Worm (Caenorhabditis elegans) whole organism, L1 larva: ENCODE measurements around the gene pbs-3.

ENCODE experiments used
- Y116A8C.19 ChIP-seq: sonication (generic microtip); optimal IDR thresholded peaks from 2 replicates; lab custom pipeline; 2016; ENCODE audit warnings: missing compliant biosample characterization, missing genetic modification characterization, borderline replicate concordance
- blmp-1 ChIP-seq: fragments of 150-350 bp; optimal IDR thresholded peaks from 2 replicates; lab custom pipeline; 2014; ENCODE audit warnings: missing biosample characterization, missing genetic modification characterization
- lin-13 ChIP-seq: fragments of 150-350 bp; optimal IDR thresholded peaks from 2 replicates; lab custom pipeline; 2014; ENCODE audit warnings: missing biosample characterization, missing genetic modification reagents, missing genetic modification characterization
- mdl-1 ChIP-seq, 2 experiments: fragments of 150-350 bp; optimal IDR thresholded peaks; 2 replicates each; lab custom pipeline; 2014 to 2017; ENCODE audit warnings: missing biosample characterization in 2 of 2, missing genetic modification characterization in 2 of 2, inconsistent platforms in 1 of 2
- nhr-237 ChIP-seq: fragments of 150-350 bp; optimal IDR thresholded peaks from 2 replicates; lab custom pipeline; 2014; ENCODE audit warnings: missing biosample characterization, missing genetic modification characterization
- nhr-71 ChIP-seq: sonication (generic microtip); optimal IDR thresholded peaks from 2 replicates; lab custom pipeline; 2016; ENCODE audit warnings: mild to moderate bottlenecking, missing genetic modification characterization, moderate library complexity, missing compliant biosample characterization
- nhr-76 ChIP-seq: sonication (generic microtip); optimal IDR thresholded peaks from 2 replicates; lab custom pipeline; 2017; ENCODE audit warnings: missing biosample characterization, missing genetic modification characterization
- nhr-77 ChIP-seq: fragments of 150-350 bp; optimal IDR thresholded peaks from 2 replicates; lab custom pipeline; 2014; ENCODE audit warnings: missing biosample characterization, missing genetic modification characterization
- nhr-84 ChIP-seq: sonication (generic microtip); optimal IDR thresholded peaks from 2 replicates; lab custom pipeline; 2017; ENCODE audit warnings: missing biosample characterization, missing genetic modification characterization
- pqm-1 ChIP-seq: sonication (generic microtip); optimal IDR thresholded peaks from 3 replicates; lab custom pipeline; 2017; ENCODE audit warnings: missing biosample characterization, missing genetic modification characterization
- snpc-4 ChIP-seq: fragments of 150-350 bp; optimal IDR thresholded peaks from 2 replicates; lab custom pipeline; 2014; ENCODE audit warnings: missing biosample characterization, missing genetic modification characterization
- swsn-7 ChIP-seq: sonication (generic microtip); optimal IDR thresholded peaks from 2 replicates; lab custom pipeline; 2016; ENCODE audit warnings: missing genetic modification characterization, missing compliant biosample characterization

ce11 chrII:4948118-4948517, 7.1 kb downstream of the pbs-3 start:
- no peak for TF ChIP-seq mdl-1 (tag; optimal IDR thresholded peaks at IDR 0.05; lab: Kevin White, UChicago)
- no peak for TF ChIP-seq snpc-4 (tag; lab: Kevin White, UChicago)
- no peak for TF ChIP-seq swsn-7 (tag; lab: Kevin White, UChicago)
- TF ChIP-seq lin-13 (GFP tag; lab: Kevin White, UChicago): no peak
- TF ChIP-seq nhr-77 (tag; lab: Kevin White, UChicago): no peak
- no peak for TF ChIP-seq nhr-76 (tag; lab: Kevin White, UChicago)
- TF ChIP-seq nhr-237 (tag; lab: Kevin White, UChicago): no peak
- TF ChIP-seq nhr-84 (tag; lab: Kevin White, UChicago): no peak
- no peak for TF ChIP-seq blmp-1 (tag; lab: Kevin White, UChicago)
- TF ChIP-seq pqm-1 (tag; lab: Kevin White, UChicago): no peak
- no peak for TF ChIP-seq nhr-71 (tag; lab: Kevin White, UChicago)
- no peak for TF ChIP-seq Y116A8C.19 (tag; lab: Kevin White, UChicago)
